Fruit fly (Drosophila melanogaster): ENCODE results near the gene ntc.
A peak's percentile ranks its signal among the peaks of the same experiment; 100 is the strongest.

Gene ntc

DNA sequence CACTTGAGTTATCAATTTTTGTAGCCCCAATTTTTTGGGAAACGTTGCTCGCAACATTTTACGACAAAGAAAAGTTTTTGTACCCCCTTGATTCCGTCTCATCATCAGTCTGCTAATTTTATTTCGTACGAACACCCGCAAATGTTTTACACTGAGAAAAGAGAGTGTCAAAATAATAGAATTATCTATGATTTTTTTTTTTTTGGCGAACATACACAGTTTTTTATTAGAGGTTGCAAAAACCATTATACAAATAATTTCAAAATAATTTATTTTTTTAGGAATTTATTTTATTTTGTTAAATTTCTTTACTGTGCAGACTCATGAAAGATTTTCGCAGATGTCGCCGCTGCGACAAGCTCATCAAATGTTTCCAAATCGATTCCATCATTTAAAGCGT is 7.8 kb downstream of the ntc start (continued):
- TF ChIP-seq bab2 (GFP tag; optimal IDR thresholded peaks at IDR 0.05) (no peak), CG10147 (GFP tag; optimal IDR thresholded peaks at IDR 0.05) (no peak), exex (tag; optimal IDR thresholded peaks at IDR 0.05) (no peak), tgo (GFP tag; IDR thresholded peaks at IDR 0.05) (no peak), CG12769 (tag; optimal IDR thresholded peaks at IDR 0.05) (no peak), CG17359 (tag; optimal IDR thresholded peaks at IDR 0.05) (no peak), wor (GFP tag; IDR thresholded peaks at IDR 0.05) (no peak), Hmr (GFP tag; optimal IDR thresholded peaks at IDR 0.05) (peak; percentile 35), CG13123 (GFP tag; optimal IDR thresholded peaks at IDR 0.05) (no peak), CG10431 (GFP tag; optimal IDR thresholded peaks at IDR 0.05) (no peak), ssp (GFP tag; IDR thresholded peaks at IDR 0.05) (no peak), ewg (GFP tag; optimal IDR thresholded peaks at IDR 0.05) (no peak), tio (GFP tag; optimal IDR thresholded peaks at IDR 0.05) (peak; percentile 16), Fer1 (GFP tag; optimal IDR thresholded peaks at IDR 0.05) (peak; percentile 33), vfl (GFP tag; optimal IDR thresholded peaks at IDR 0.05) (no peak), CG12391 (tag; optimal IDR thresholded peaks at IDR 0.05) (peak; percentile 14), Spps (tag; optimal IDR thresholded peaks at IDR 0.05) (no peak), gem (tag; optimal IDR thresholded peaks at IDR 0.05) (peak; percentile 51), D19A (tag; optimal IDR thresholded peaks at IDR 0.05) (peak; percentile 27), schlank (tag; optimal IDR thresholded peaks at IDR 0.05) (no peak), CoRest (tag; optimal IDR thresholded peaks at IDR 0.05) (no peak), Doc3 (GFP tag; IDR thresholded peaks at IDR 0.05; ENCODE audit: partially characterized antibody) (no peak), prd (optimal IDR thresholded peaks at IDR 0.05) (no peak), prd (GFP tag; IDR thresholded peaks at IDR 0.05) (0 out of 3 replicates have a peak, but pooled peaks have one; percentile 25), cas (GFP tag; IDR thresholded peaks at IDR 0.05) (no peak), CG8924 (tag; optimal IDR thresholded peaks at IDR 0.05) (no peak), CG13424 (tag; optimal IDR thresholded peaks at IDR 0.05) (peak; percentile 20), Sox102F (GFP tag; optimal IDR thresholded peaks at IDR 0.05) (peak; percentile 42), CG18262 (tag; optimal IDR thresholded peaks at IDR 0.05) (no peak), MESR4 (GFP tag; optimal IDR thresholded peaks at IDR 0.05) (no peak), az2 (GFP tag; optimal IDR thresholded peaks at IDR 0.05) (no peak), sqz (GFP tag; optimal IDR thresholded peaks at IDR 0.05) (no peak), CG15011 (GFP tag; optimal IDR thresholded peaks at IDR 0.05) (no peak), CG4617 (GFP tag; optimal IDR thresholded peaks at IDR 0.05; ENCODE audit: borderline replicate concordance) (no peak), hkb (optimal IDR thresholded peaks at IDR 0.05) (no peak), hkb (GFP tag; IDR thresholded peaks at IDR 0.05) (0 out of 2 replicates have a peak, but pooled peaks have one; percentile 19), Ssrp (tag; optimal IDR thresholded peaks at IDR 0.05) (peak; percentile 3), Rfx (GFP tag; IDR thresholded peaks at IDR 0.05) (peak; percentile 15; the same call in 1 of the 2 replicates), HmgD (GFP tag; optimal IDR thresholded peaks at IDR 0.05) (no peak), mld (GFP tag; IDR thresholded peaks at IDR 0.05; ENCODE audit: partially characterized antibody) (no peak), pho (GFP tag; optimal IDR thresholded peaks at IDR 0.05) (no peak), CG14050 (GFP tag; IDR thresholded peaks at IDR 0.05) (no peak), CG7271 (tag; optimal IDR thresholded peaks at IDR 0.05) (no peak), pzg (GFP tag; optimal IDR thresholded peaks at IDR 0.05) (no peak), CG15073 (GFP tag; optimal IDR thresholded peaks at IDR 0.05) (no peak), CTCF (GFP tag; optimal IDR thresholded peaks at IDR 0.05) (no peak), CG11456 (GFP tag; IDR thresholded peaks at IDR 0.05) (no peak), disco-r (GFP tag; optimal IDR thresholded peaks at IDR 0.05) (no peak), CG9609 (GFP tag; optimal IDR thresholded peaks at IDR 0.05) (no peak), CG14014 (GFP tag; IDR thresholded peaks at IDR 0.05) (peak; percentile 38; the same call in 1 of the 2 replicates), crp (GFP tag; optimal IDR thresholded peaks at IDR 0.05) (no peak), unpg (GFP tag; optimal IDR thresholded peaks at IDR 0.05) (peak; percentile 35)
